Worm (Caenorhabditis elegans) whole organism, L3 larva: ENCODE measurements around the gene Y49E10.30.
"Not testable (repeated sequence)": the region's sequence is repeated elsewhere in the genome, so short reads cannot be mapped to it uniquely, and the experiment has no call there.

Source experiments
- ZK546.5 ChIP-seq: sonication (generic microtip); optimal IDR thresholded peaks from 2 replicates; lab custom pipeline; 2017; ENCODE audit warnings: missing biosample characterization, missing genetic modification characterization
- lin-39 ChIP-seq: fragments of 150-350 bp; optimal IDR thresholded peaks from 2 replicates; lab custom pipeline; 2018; ENCODE audit warnings: missing biosample characterization, missing genetic modification reagents, missing genetic modification characterization
- nhr-25 ChIP-seq: sonication (generic microtip); optimal IDR thresholded peaks from 2 replicates; lab custom pipeline; 2017; ENCODE audit warnings: missing biosample characterization, missing genetic modification characterization
- nhr-76 ChIP-seq: fragments of 150-350 bp; sonication (generic microtip); optimal IDR thresholded peaks from 5 replicates; lab custom pipeline; 2014; ENCODE audit warnings: missing biosample characterization, missing genetic modification characterization
- pqm-1 ChIP-seq: fragments of 150-350 bp; optimal IDR thresholded peaks from 2 replicates; lab custom pipeline; 2017; ENCODE audit warnings: missing biosample characterization, missing genetic modification characterization, inconsistent platforms
- sea-2 ChIP-seq: fragments of 150-350 bp; sonication (generic microtip); optimal IDR thresholded peaks from 4 replicates; lab custom pipeline; 2014; ENCODE audit warnings: missing biosample characterization, missing genetic modification reagents, missing genetic modification characterization
- snpc-4 ChIP-seq: fragments of 150-350 bp; optimal IDR thresholded peaks from 2 replicates; lab custom pipeline; 2014; ENCODE audit warnings: missing biosample characterization, missing genetic modification characterization

ce11 chrIII:12383709-12384108 lies 3.0 kb upstream of the Y49E10.30 start, which contains the start of gene Y49E10.4:
- not testable (repeated sequence) for TF ChIP-seq ZK546.5 (tag; lab: Kevin White, UChicago); nhr-25 (tag; lab: Kevin White, UChicago); pqm-1 (tag; lab: Kevin White, UChicago); snpc-4 (tag; lab: Kevin White, UChicago); sea-2 (GFP tag; lab: Kevin White, UChicago); lin-39 (tag; lab: Kevin White, UChicago); nhr-76
